Fruit fly (Drosophila melanogaster) S2 (cell line): ENCODE results near the gene mtSSB.

ENCODE experiments used
- CG8478 ChIP-seq: fragments of >200 bp; optimal IDR thresholded peaks from 2 replicates; lab custom pipeline; 2018
- CTCF ChIP-seq, 2 experiments: fragments of >200 bp; optimal IDR thresholded peaks; 2 replicates each; lab custom pipeline; 2018

DNA sequence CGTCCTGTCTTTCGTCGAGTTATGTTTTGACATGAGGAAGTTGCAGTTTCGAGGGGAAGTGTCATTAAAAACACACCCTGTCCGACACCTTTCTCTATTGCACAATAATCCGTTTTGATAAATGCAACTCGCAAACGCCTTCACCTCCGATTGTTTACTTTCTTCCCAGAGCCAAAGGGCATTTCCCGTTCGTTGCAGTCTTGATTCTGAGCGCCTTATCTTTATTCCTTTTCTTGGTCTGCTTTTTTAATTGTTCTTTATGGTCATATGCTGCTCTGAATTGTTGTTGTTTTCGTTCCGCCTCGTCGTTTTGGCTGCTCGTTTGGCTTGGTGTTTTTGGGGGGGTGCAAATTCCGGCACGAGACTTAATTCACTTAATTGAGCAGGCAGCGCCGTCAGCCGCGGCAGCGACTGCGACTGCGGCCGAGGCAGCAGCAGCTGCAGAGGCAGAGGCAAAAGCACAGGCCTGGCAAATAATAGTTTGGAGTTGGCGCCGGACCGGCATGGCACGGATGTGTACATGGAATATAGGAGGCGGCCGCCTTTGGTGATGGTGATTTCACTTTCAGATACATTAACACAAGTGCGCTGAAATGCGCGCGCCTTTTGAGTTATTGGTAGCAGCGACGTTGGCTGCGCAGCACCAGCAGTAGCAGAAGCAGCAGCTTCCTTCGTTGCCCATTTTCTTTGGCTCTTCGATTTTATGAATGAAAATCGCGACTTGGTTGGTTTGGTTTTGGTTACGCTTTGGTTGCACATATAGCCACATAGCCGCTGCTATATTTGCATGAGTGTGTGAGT lies 40.4 kb upstream of the mtSSB start:
- no peak for TF ChIP-seq CG8478 (lab: Kevin White, UChicago)
- no peak for TF ChIP-seq CTCF (optimal IDR thresholded peaks at IDR 0.05; lab: Kevin White, UChicago)
